Fruit fly (Drosophila melanogaster) whole organism, prepupa: ENCODE data around the gene CG10591.

Experiments used
- CG10631 ChIP-seq: fragments of 200-800 bp; sonication (Bioruptor generic); optimal IDR thresholded peaks from 2 replicates; lab custom pipeline; 2016; ENCODE audit warnings: missing biosample characterization, missing genetic modification characterization
- CG10669 ChIP-seq: fragments of 200-800 bp; sonication (Bioruptor generic); optimal IDR thresholded peaks from 3 replicates; lab custom pipeline; 2018; ENCODE audit warnings: missing biosample characterization, mild to moderate bottlenecking, missing genetic modification characterization, moderate library complexity
- CG11294 ChIP-seq: fragments of 200-800 bp; sonication (Bioruptor generic); IDR thresholded peaks from 2 replicates; pipeline ENCODE4 v1.3.6; 2022; ENCODE audit warnings: missing biosample characterization, missing genetic modification characterization
- CG11762 ChIP-seq: fragments of 200-800 bp; sonication (Bioruptor generic); optimal IDR thresholded peaks from 3 replicates; lab custom pipeline; 2016; ENCODE audit warnings: missing biosample characterization, missing genetic modification characterization; ENCODE audit not compliant: insufficient read depth
- CG11902 ChIP-seq: fragments of 200-800 bp; sonication (Bioruptor generic); optimal IDR thresholded peaks from 3 replicates; lab custom pipeline; 2016; ENCODE audit warnings: missing biosample characterization, missing genetic modification characterization
- CG15336 ChIP-seq: fragments of 200-800 bp; sonication (Bioruptor generic); IDR thresholded peaks from 2 replicates; pipeline ENCODE4 v1.3.6; 2022; ENCODE audit warnings: missing biosample characterization, missing genetic modification characterization
- CG1621 ChIP-seq: fragments of 200-800 bp; sonication (Bioruptor generic); optimal IDR thresholded peaks from 3 replicates; lab custom pipeline; 2018; ENCODE audit warnings: missing biosample characterization, mild to moderate bottlenecking, missing genetic modification characterization
- CG16779 ChIP-seq: fragments of 200-800 bp; sonication (Bioruptor generic); optimal IDR thresholded peaks from 3 replicates; lab custom pipeline; 2017; ENCODE audit warnings: missing biosample characterization, mild to moderate bottlenecking, missing genetic modification characterization
- CG3032 ChIP-seq: fragments of 200-800 bp; optimal IDR thresholded peaks from 2 replicates; lab custom pipeline; 2019; ENCODE audit warnings: missing biosample characterization, mild to moderate bottlenecking, missing genetic modification characterization, moderate library complexity
- CG31627 ChIP-seq: fragments of 200-800 bp; sonication (Bioruptor generic); optimal IDR thresholded peaks from 3 replicates; lab custom pipeline; 2016; ENCODE audit warnings: missing biosample characterization, missing genetic modification characterization
- CG32006 ChIP-seq: fragments of 200-800 bp; sonication (Bioruptor generic); optimal IDR thresholded peaks from 3 replicates; lab custom pipeline; 2017; ENCODE audit warnings: missing biosample characterization, mild to moderate bottlenecking, missing genetic modification characterization
- CG34406 ChIP-seq: fragments of 200-800 bp; sonication (Bioruptor generic); optimal IDR thresholded peaks from 3 replicates; lab custom pipeline; 2016; ENCODE audit warnings: missing biosample characterization, missing genetic modification characterization
- CG3919 ChIP-seq: fragments of 200-800 bp; sonication (Bioruptor generic); optimal IDR thresholded peaks from 3 replicates; lab custom pipeline; 2016; ENCODE audit warnings: missing biosample characterization, missing genetic modification characterization
- CG4318 ChIP-seq: fragments of 200-800 bp; sonication (Bioruptor generic); optimal IDR thresholded peaks from 3 replicates; lab custom pipeline; 2017; ENCODE audit warnings: missing biosample characterization, mild to moderate bottlenecking, missing genetic modification characterization
- CG6163 ChIP-seq: fragments of 200-800 bp; sonication (Bioruptor generic); IDR thresholded peaks from 3 replicates; pipeline ENCODE4 v1.3.6; 2022; ENCODE audit warnings: missing biosample characterization, missing genetic modification characterization
- CG6276 ChIP-seq: fragments of 200-800 bp; sonication (Bioruptor generic); optimal IDR thresholded peaks from 2 replicates; lab custom pipeline; 2017; ENCODE audit warnings: missing biosample characterization, mild to moderate bottlenecking, missing genetic modification characterization
- CG6792 ChIP-seq: fragments of 200-800 bp; sonication (Bioruptor generic); optimal IDR thresholded peaks from 3 replicates; lab custom pipeline; 2016; ENCODE audit warnings: missing biosample characterization, missing genetic modification characterization
- CG6808 ChIP-seq: fragments of 200-800 bp; sonication (Bioruptor generic); optimal IDR thresholded peaks from 3 replicates; lab custom pipeline; 2017; ENCODE audit warnings: missing biosample characterization, missing genetic modification characterization, mild to moderate bottlenecking, moderate library complexity, missing genetic modification reagents
- CG6854 ChIP-seq: fragments of 200-800 bp; sonication (Bioruptor generic); optimal IDR thresholded peaks from 2 replicates; lab custom pipeline; 2017; ENCODE audit warnings: missing biosample characterization, mild to moderate bottlenecking, missing genetic modification characterization
- CG8119 ChIP-seq: fragments of 200-800 bp; sonication (Bioruptor generic); IDR thresholded peaks from 3 replicates; pipeline ENCODE4 v1.3.6; 2022; ENCODE audit warnings: missing biosample characterization, missing genetic modification characterization
- CG8319 ChIP-seq: fragments of 200-800 bp; sonication (Bioruptor generic); optimal IDR thresholded peaks from 3 replicates; lab custom pipeline; 2016; ENCODE audit warnings: missing biosample characterization, missing genetic modification characterization
- CG8632 ChIP-seq: fragments of 200-800 bp; sonication (Bioruptor generic); optimal IDR thresholded peaks from 3 replicates; lab custom pipeline; 2016; ENCODE audit warnings: missing biosample characterization, missing genetic modification characterization
- CG9139 ChIP-seq: fragments of 200-800 bp; sonication (Bioruptor generic); optimal IDR thresholded peaks from 3 replicates; lab custom pipeline; 2017; ENCODE audit warnings: missing biosample characterization, mild to moderate bottlenecking, missing genetic modification characterization
- Eip75B ChIP-seq: fragments of 200-800 bp; sonication (Bioruptor generic); optimal IDR thresholded peaks from 3 replicates; lab custom pipeline; 2016; ENCODE audit warnings: missing biosample characterization, missing genetic modification characterization
- Eip78C ChIP-seq: fragments of 200-800 bp; sonication (Bioruptor generic); peaks from one replicate; lab custom pipeline; 2016; ENCODE audit warnings: missing biosample characterization, missing genetic modification characterization
- Eip93F ChIP-seq: fragments of 200-800 bp; sonication (Bioruptor generic); optimal IDR thresholded peaks from 2 replicates; lab custom pipeline; 2016; ENCODE audit warnings: missing biosample characterization, mild to moderate bottlenecking, missing genetic modification characterization
- Ets21C ChIP-seq: fragments of 200-800 bp; sonication (Bioruptor generic); optimal IDR thresholded peaks from 3 replicates; lab custom pipeline; 2016; ENCODE audit warnings: missing biosample characterization, missing genetic modification characterization
- Ets96B ChIP-seq: fragments of 200-800 bp; optimal IDR thresholded peaks from 2 replicates; lab custom pipeline; 2019; ENCODE audit warnings: missing biosample characterization, mild to moderate bottlenecking, missing genetic modification characterization, moderate library complexity
- Gug ChIP-seq: fragments of 200-800 bp; sonication (Bioruptor generic); IDR thresholded peaks from 2 replicates; pipeline ENCODE4 v1.3.6; 2022; ENCODE audit warnings: missing biosample characterization, missing genetic modification characterization
- Hr39 ChIP-seq: fragments of 200-800 bp; sonication (Bioruptor generic); optimal IDR thresholded peaks from 2 replicates; lab custom pipeline; 2016; ENCODE audit warnings: missing biosample characterization, missing genetic modification characterization
- Hr4 ChIP-seq: fragments of 200-800 bp; sonication (Bioruptor generic); optimal IDR thresholded peaks from 3 replicates; lab custom pipeline; 2016; ENCODE audit warnings: missing biosample characterization, missing genetic modification characterization
- Lpt ChIP-seq: fragments of 200-800 bp; sonication (Bioruptor generic); optimal IDR thresholded peaks from 3 replicates; lab custom pipeline; 2016; ENCODE audit warnings: missing biosample characterization, missing genetic modification characterization
- Met ChIP-seq: fragments of 200-800 bp; sonication (Bioruptor generic); optimal IDR thresholded peaks from 3 replicates; lab custom pipeline; 2016; ENCODE audit warnings: missing biosample characterization, missing genetic modification characterization
- OdsH ChIP-seq: fragments of 200-800 bp; sonication (Bioruptor generic); optimal IDR thresholded peaks from 3 replicates; lab custom pipeline; 2016; ENCODE audit warnings: missing biosample characterization, missing genetic modification characterization
- Smox ChIP-seq: fragments of 200-800 bp; sonication (Bioruptor generic); optimal IDR thresholded peaks from 3 replicates; lab custom pipeline; 2016; ENCODE audit warnings: missing biosample characterization, missing genetic modification characterization
- Sox102F ChIP-seq: fragments of 200-800 bp; sonication (Bioruptor generic); optimal IDR thresholded peaks from 2 replicates; lab custom pipeline; 2016; ENCODE audit warnings: missing biosample characterization, mild to moderate bottlenecking, missing genetic modification characterization
- Sox14 ChIP-seq: fragments of 200-800 bp; sonication (Bioruptor generic); optimal IDR thresholded peaks from 3 replicates; lab custom pipeline; 2016; ENCODE audit warnings: missing biosample characterization, missing genetic modification characterization
- Sox15 ChIP-seq: fragments of 200-800 bp; sonication (Bioruptor generic); optimal IDR thresholded peaks from 3 replicates; lab custom pipeline; 2016; ENCODE audit warnings: missing biosample characterization, missing genetic modification characterization
- achi ChIP-seq: fragments of 200-800 bp; sonication (Bioruptor generic); optimal IDR thresholded peaks from 3 replicates; lab custom pipeline; 2016; ENCODE audit warnings: missing biosample characterization, missing genetic modification characterization
- acj6 ChIP-seq: fragments of 200-800 bp; sonication (Bioruptor generic); optimal IDR thresholded peaks from 3 replicates; lab custom pipeline; 2016; ENCODE audit warnings: missing biosample characterization, missing genetic modification characterization
- cyc ChIP-seq: fragments of 200-800 bp; sonication (Bioruptor generic); optimal IDR thresholded peaks from 3 replicates; lab custom pipeline; 2016; ENCODE audit warnings: missing biosample characterization, missing genetic modification characterization
- dac ChIP-seq: fragments of 200-800 bp; sonication (Bioruptor generic); optimal IDR thresholded peaks from 2 replicates; lab custom pipeline; 2017; ENCODE audit warnings: missing biosample characterization, mild to moderate bottlenecking, missing genetic modification characterization
- dsx ChIP-seq: fragments of 200-800 bp; optimal IDR thresholded peaks from 3 replicates; lab custom pipeline; 2019; ENCODE audit warnings: missing biosample characterization, mild to moderate bottlenecking, missing genetic modification characterization, moderate library complexity; ENCODE audit not compliant: poor library complexity, severe bottlenecking
- fd59A ChIP-seq: fragments of 200-800 bp; sonication (Bioruptor generic); optimal IDR thresholded peaks from 2 replicates; lab custom pipeline; 2017; ENCODE audit warnings: missing biosample characterization, mild to moderate bottlenecking, missing genetic modification characterization, missing genetic modification reagents
- fd85E ChIP-seq: fragments of 200-800 bp; sonication (Bioruptor generic); optimal IDR thresholded peaks from 3 replicates; lab custom pipeline; 2016; ENCODE audit warnings: missing biosample characterization, missing genetic modification characterization
- fkh ChIP-seq: fragments of 200-800 bp; sonication (Bioruptor generic); optimal IDR thresholded peaks from 3 replicates; lab custom pipeline; 2017; ENCODE audit warnings: missing biosample characterization, mild to moderate bottlenecking, missing genetic modification characterization, moderate library complexity
- net ChIP-seq: fragments of 200-800 bp; sonication (Bioruptor generic); optimal IDR thresholded peaks from 3 replicates; lab custom pipeline; 2016; ENCODE audit warnings: missing biosample characterization, missing genetic modification characterization
- salr ChIP-seq, 2 experiments: fragments of 200-800 bp; sonication (Bioruptor generic); optimal IDR thresholded peaks; 3 replicates each; lab custom pipeline; 2016 to 2018; ENCODE audit warnings: missing biosample characterization in 2 of 2, missing genetic modification characterization in 2 of 2, mild to moderate bottlenecking in 1 of 2
- spab ChIP-seq: fragments of 200-800 bp; sonication (Bioruptor generic); optimal IDR thresholded peaks from 2 replicates; lab custom pipeline; 2017; ENCODE audit warnings: missing biosample characterization, mild to moderate bottlenecking, missing genetic modification characterization, missing genetic modification reagents
- ss ChIP-seq, 2 experiments: fragments of 200-800 bp; sonication (Bioruptor generic); optimal IDR thresholded peaks; 2 replicates in 1 of 2; 3 replicates in 1 of 2; lab custom pipeline; 2017 to 2018; ENCODE audit warnings: mild to moderate bottlenecking in 2 of 2, missing biosample characterization in 2 of 2, missing genetic modification characterization in 2 of 2, moderate library complexity in 1 of 2
- svp ChIP-seq: fragments of 200-800 bp; sonication (Bioruptor generic); peaks from one replicate; lab custom pipeline; 2016; ENCODE audit warnings: missing biosample characterization, missing genetic modification characterization
- topi ChIP-seq: fragments of 200-800 bp; sonication (Bioruptor generic); optimal IDR thresholded peaks from 3 replicates; lab custom pipeline; 2016; ENCODE audit warnings: missing biosample characterization, missing genetic modification characterization
- vri ChIP-seq: fragments of 200-800 bp; sonication (Bioruptor generic); optimal IDR thresholded peaks from 3 replicates; lab custom pipeline; 2016; ENCODE audit warnings: missing biosample characterization, mild to moderate bottlenecking, missing genetic modification characterization

The CG10591 gene

DNA sequence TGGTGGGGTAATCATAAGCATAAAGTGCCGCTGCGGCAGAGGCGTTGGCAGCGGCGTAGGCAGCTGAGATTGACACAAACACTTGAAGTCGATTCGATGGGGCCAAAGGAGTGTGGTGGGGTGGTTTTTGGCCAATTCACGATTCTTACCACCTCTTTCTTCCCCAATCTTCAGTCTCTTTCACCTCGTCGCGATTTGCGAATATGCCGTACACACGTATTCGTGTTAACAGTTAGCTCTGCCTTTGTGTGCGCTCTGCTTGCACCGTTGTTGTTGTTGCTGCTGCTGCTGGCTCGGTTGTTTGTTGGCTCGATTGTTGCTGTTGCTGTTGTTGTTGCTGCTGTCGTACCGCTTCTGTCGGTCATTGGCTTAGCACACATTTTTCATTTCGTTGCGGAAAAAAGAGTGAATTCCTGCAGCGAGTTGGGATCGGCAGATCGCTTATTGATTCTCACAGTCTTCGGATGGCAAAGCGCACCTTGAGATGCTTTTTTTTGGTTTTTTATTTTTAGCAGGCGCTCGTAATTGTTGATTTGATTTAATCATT, 25.7 kb upstream of the CG10591 start:
- TF ChIP-seq CG11902 (GFP tag; lab: Kevin White, UChicago) (no peak), CG16779 (tag; lab: Kevin White, UChicago) (no peak), CG3032 (tag; lab: Kevin White, UChicago) (no peak), CG6163 (GFP tag; lab: Robert Waterston, UW) (no peak), CG4318 (GFP tag; lab: Kevin White, UChicago) (no peak), Hr4 (GFP tag; lab: Kevin White, UChicago) (no peak), Hr39 (no peak), CG8632 (no peak), net (GFP tag; lab: Kevin White, UChicago) (no peak), dac (GFP tag; lab: Kevin White, UChicago) (no peak), topi (no peak), CG6276 (no peak), OdsH (no peak), Met (GFP tag; lab: Kevin White, UChicago) (peak; percentile 27), vri (GFP tag; lab: Kevin White, UChicago) (no peak), Ets96B (no peak), svp (GFP tag; lab: Kevin White, UChicago) (peak; percentile 16), CG11294 (GFP tag; lab: Robert Waterston, UW) (no peak), Lpt (GFP tag; lab: Kevin White, UChicago) (no peak), Gug (GFP tag; lab: Robert Waterston, UW) (no peak), CG6854 (GFP tag; lab: Kevin White, UChicago) (peak; percentile 65), ss (GFP tag; optimal IDR thresholded peaks at IDR 0.05; lab: Kevin White, UChicago) (no peak), spab (GFP tag; lab: Kevin White, UChicago) (no peak), Sox15 (GFP tag; lab: Kevin White, UChicago) (no peak), CG9139 (GFP tag; lab: Kevin White, UChicago) (no peak), CG31627 (GFP tag; lab: Kevin White, UChicago) (no peak), CG11762 (GFP tag; lab: Kevin White, UChicago) (no peak), CG15336 (GFP tag; lab: Robert Waterston, UW) (no peak), CG8119 (GFP tag; lab: Robert Waterston, UW) (no peak), CG1621 (tag; lab: Kevin White, UChicago) (no peak), CG10669 (GFP tag; lab: Kevin White, UChicago) (no peak), Sox14 (GFP tag; lab: Kevin White, UChicago) (peak; percentile 2), CG8319 (GFP tag; lab: Kevin White, UChicago) (no peak), Eip93F (GFP tag; lab: Kevin White, UChicago) (no peak), dsx (GFP tag; lab: Kevin White, UChicago) (no peak), CG32006 (no peak), Ets21C (GFP tag; lab: Kevin White, UChicago) (no peak), achi (GFP tag; lab: Kevin White, UChicago) (no peak), CG10631 (no peak), Smox (GFP tag; lab: Kevin White, UChicago) (no peak), salr (GFP tag; optimal IDR thresholded peaks at IDR 0.05; lab: Kevin White, UChicago) (no peak), Eip75B (GFP tag; lab: Kevin White, UChicago) (peak; percentile 1), CG6808 (GFP tag; lab: Kevin White, UChicago) (no peak), CG3919 (GFP tag; lab: Kevin White, UChicago) (no peak), Sox102F (GFP tag; lab: Kevin White, UChicago) (peak; percentile 17), cyc (GFP tag; lab: Kevin White, UChicago) (no peak), fd59A (GFP tag; lab: Kevin White, UChicago) (no peak), fkh (no peak), Eip78C (GFP tag; lab: Kevin White, UChicago) (peak; percentile 12), fd85E (GFP tag; lab: Kevin White, UChicago) (no peak), CG34406 (no peak), CG6792 (GFP tag; lab: Kevin White, UChicago) (no peak), acj6 (no peak)
